Fruit fly (Drosophila melanogaster) whole organism, embryonic: ENCODE measurements around the gene CG17650.
A peak's percentile ranks its signal among the peaks of the same experiment; 100 is the strongest.

Experiments
- BEAF-32 ChIP-seq: fragments of 200-800 bp; sonication (Bioruptor generic); optimal IDR thresholded peaks from 3 replicates; lab custom pipeline; 2017; ENCODE audit warnings: missing biosample characterization, missing genetic modification characterization, mild to moderate bottlenecking, moderate library complexity, missing genetic modification reagents
- Bdp1 ChIP-seq: fragments of 200-800 bp; sonication (Bioruptor generic); optimal IDR thresholded peaks from 3 replicates; lab custom pipeline; 2016; ENCODE audit warnings: missing biosample characterization, missing genetic modification characterization
- CG11093 ChIP-seq: fragments of 200-800 bp; sonication (Bioruptor generic); IDR thresholded peaks from 3 replicates; pipeline ENCODE4 v1.3.6; 2022; ENCODE audit warnings: missing biosample characterization, missing genetic modification characterization
- CG12071 ChIP-seq: fragments of 200-800 bp; sonication (Bioruptor generic); optimal IDR thresholded peaks from 3 replicates; lab custom pipeline; 2018; ENCODE audit warnings: missing biosample characterization, mild to moderate bottlenecking, missing genetic modification characterization
- CG12104 ChIP-seq: fragments of 200-800 bp; sonication (Bioruptor generic); optimal IDR thresholded peaks from 3 replicates; lab custom pipeline; 2016; ENCODE audit warnings: missing biosample characterization, missing genetic modification characterization
- CG12155 ChIP-seq: fragments of 200-800 bp; sonication (Bioruptor generic); optimal IDR thresholded peaks from 3 replicates; lab custom pipeline; 2016; ENCODE audit warnings: missing biosample characterization, missing genetic modification characterization
- CG12391 ChIP-seq: fragments of 200-800 bp; sonication (Bioruptor generic); optimal IDR thresholded peaks from 3 replicates; lab custom pipeline; 2018; ENCODE audit warnings: missing biosample characterization, mild to moderate bottlenecking, missing genetic modification characterization, moderate library complexity
- CG13287 ChIP-seq: fragments of 200-800 bp; sonication (Bioruptor generic); IDR thresholded peaks from 2 replicates; pipeline ENCODE4 v1.3.6; 2022; ENCODE audit warnings: missing biosample characterization, missing genetic modification characterization; ENCODE audit not compliant: partially characterized antibody
- CG14710 ChIP-seq: fragments of 200-800 bp; sonication (Bioruptor generic); optimal IDR thresholded peaks from 3 replicates; lab custom pipeline; 2019; ENCODE audit warnings: missing biosample characterization, mild to moderate bottlenecking, missing genetic modification characterization, moderate library complexity
- CG1603 ChIP-seq: fragments of 200-800 bp; sonication (Bioruptor generic); optimal IDR thresholded peaks from 2 replicates; lab custom pipeline; 2019; ENCODE audit warnings: missing biosample characterization, mild to moderate bottlenecking, missing genetic modification characterization, moderate library complexity
- CG17361 ChIP-seq: fragments of 200-800 bp; sonication (Bioruptor generic); IDR thresholded peaks from 3 replicates; pipeline ENCODE4 v1.3.6; 2022; ENCODE audit warnings: missing biosample characterization, missing genetic modification characterization
- CG33557 ChIP-seq: fragments of 200-800 bp; sonication (Bioruptor generic); optimal IDR thresholded peaks from 2 replicates; lab custom pipeline; 2019; ENCODE audit warnings: missing biosample characterization, mild to moderate bottlenecking, missing genetic modification characterization, moderate library complexity
- CG34376 ChIP-seq: fragments of 200-800 bp; sonication (Bioruptor generic); optimal IDR thresholded peaks from 2 replicates; lab custom pipeline; 2018; ENCODE audit warnings: missing biosample characterization, mild to moderate bottlenecking, missing genetic modification characterization
- CG42726 ChIP-seq: fragments of 200-800 bp; sonication (Bioruptor generic); IDR thresholded peaks from 2 replicates; pipeline ENCODE4 v1.3.6; 2022; ENCODE audit warnings: missing biosample characterization, missing genetic modification characterization; ENCODE audit not compliant: partially characterized antibody
- CG4404 ChIP-seq: fragments of 200-800 bp; sonication (Bioruptor generic); IDR thresholded peaks from 2 replicates; pipeline ENCODE4 v1.3.6; 2022; ENCODE audit warnings: missing biosample characterization, missing genetic modification characterization
- CG4617 ChIP-seq: fragments of 200-800 bp; sonication (Bioruptor generic); optimal IDR thresholded peaks from 3 replicates; lab custom pipeline; 2016; ENCODE audit warnings: missing biosample characterization, missing genetic modification characterization, borderline replicate concordance
- CG9437 ChIP-seq: fragments of 200-800 bp; sonication (Bioruptor generic); optimal IDR thresholded peaks from 2 replicates; lab custom pipeline; 2018; ENCODE audit warnings: missing biosample characterization, mild to moderate bottlenecking, missing genetic modification characterization
- Fer1 ChIP-seq: fragments of 200-800 bp; sonication (Bioruptor generic); optimal IDR thresholded peaks from 2 replicates; lab custom pipeline; 2017; ENCODE audit warnings: missing biosample characterization, mild to moderate bottlenecking, missing genetic modification characterization
- H2.0 ChIP-seq: fragments of 200-800 bp; sonication (Bioruptor generic); IDR thresholded peaks from 2 replicates; pipeline ENCODE4 v1.3.6; 2022; ENCODE audit warnings: missing biosample characterization, missing genetic modification characterization
- HLH4C ChIP-seq: fragments of 200-800 bp; sonication (Bioruptor generic); IDR thresholded peaks from 3 replicates; pipeline ENCODE4 v1.3.6; 2022; ENCODE audit warnings: missing biosample characterization, missing genetic modification characterization; ENCODE audit not compliant: partially characterized antibody
- Hr51 ChIP-seq, 2 experiments: fragments of 200-800 bp; sonication (Bioruptor generic); optimal IDR thresholded peaks; 2 replicates in 1 of 2; 3 replicates in 1 of 2; lab custom pipeline; 2016 to 2018; ENCODE audit warnings: missing biosample characterization in 2 of 2, missing genetic modification characterization in 2 of 2, mild to moderate bottlenecking in 1 of 2, moderate library complexity in 1 of 2
- Lpt ChIP-seq: fragments of >200 bp; optimal IDR thresholded peaks from 2 replicates; lab custom pipeline; 2018; ENCODE audit warnings: missing biosample characterization, missing genetic modification characterization
- MBD-R2 ChIP-seq: fragments of 200-800 bp; sonication (Bioruptor generic); IDR thresholded peaks from 2 replicates; pipeline ENCODE4 v1.3.6; 2022; ENCODE audit warnings: missing biosample characterization, missing genetic modification characterization
- Myb ChIP-seq: fragments of 200-800 bp; sonication (Bioruptor generic); optimal IDR thresholded peaks from 2 replicates; lab custom pipeline; 2016; ENCODE audit warnings: missing biosample characterization, missing genetic modification characterization
- Pdp1 ChIP-seq, 2 experiments: fragments of 200-800 bp; sonication (Bioruptor generic); optimal IDR thresholded peaks; 3 replicates each; lab custom pipeline; 2016; ENCODE audit warnings: missing biosample characterization in 2 of 2, missing genetic modification characterization in 2 of 2, mild to moderate bottlenecking in 1 of 2, moderate library complexity in 1 of 2
- Rfx ChIP-seq: fragments of 200-800 bp; sonication (Bioruptor generic); IDR thresholded peaks from 2 replicates; pipeline ENCODE4 v1.3.6; 2022; ENCODE audit warnings: missing biosample characterization, missing genetic modification characterization
- Rx ChIP-seq: fragments of 200-800 bp; sonication (Bioruptor generic); IDR thresholded peaks from 2 replicates; pipeline ENCODE4 v1.3.6; 2022; ENCODE audit warnings: missing biosample characterization, missing genetic modification characterization
- Scr ChIP-seq: fragments of 200-800 bp; sonication (Bioruptor generic); IDR thresholded peaks from 2 replicates; pipeline ENCODE4 v1.3.6; 2022; ENCODE audit warnings: missing biosample characterization, missing genetic modification characterization; ENCODE audit not compliant: partially characterized antibody
- Sox102F ChIP-seq: fragments of 200-800 bp; sonication (Bioruptor generic); optimal IDR thresholded peaks from 2 replicates; lab custom pipeline; 2018; ENCODE audit warnings: missing biosample characterization, mild to moderate bottlenecking, missing genetic modification characterization, moderate library complexity
- Sry-δ ChIP-seq: fragments of 200-800 bp; sonication (Bioruptor generic); optimal IDR thresholded peaks from 2 replicates; lab custom pipeline; 2016; ENCODE audit warnings: missing biosample characterization, missing genetic modification characterization
- ab ChIP-seq: fragments of 200-800 bp; sonication (Bioruptor generic); optimal IDR thresholded peaks from 2 replicates; lab custom pipeline; 2016; ENCODE audit warnings: missing biosample characterization, missing genetic modification characterization
- aop ChIP-seq: fragments of 200-800 bp; sonication (Bioruptor generic); IDR thresholded peaks from 2 replicates; pipeline ENCODE4 v1.3.6; 2022; ENCODE audit warnings: missing biosample characterization, missing genetic modification characterization
- ara ChIP-seq: fragments of 200-800 bp; sonication (Bioruptor generic); IDR thresholded peaks from 2 replicates; pipeline ENCODE4 v1.3.6; 2022; ENCODE audit warnings: missing biosample characterization, missing genetic modification characterization
- chm ChIP-seq: fragments of 200-800 bp; sonication (Bioruptor generic); IDR thresholded peaks from 2 replicates; pipeline ENCODE4 v1.3.6; 2022; ENCODE audit warnings: missing biosample characterization, missing genetic modification characterization
- disco-r ChIP-seq: fragments of 200-800 bp; sonication (Bioruptor generic); optimal IDR thresholded peaks from 2 replicates; lab custom pipeline; 2016; ENCODE audit warnings: missing biosample characterization, missing genetic modification characterization
- exex ChIP-seq: fragments of 200-800 bp; sonication (Bioruptor generic); optimal IDR thresholded peaks from 4 replicates; lab custom pipeline; 2018; ENCODE audit warnings: missing biosample characterization, mild to moderate bottlenecking, missing genetic modification characterization, moderate library complexity
- gfzf ChIP-seq: fragments of 200-800 bp; sonication (Bioruptor generic); optimal IDR thresholded peaks from 2 replicates; lab custom pipeline; 2016; ENCODE audit warnings: missing biosample characterization, mild to moderate bottlenecking, missing genetic modification characterization, moderate library complexity
- grn ChIP-seq: fragments of 200-800 bp; sonication (Bioruptor generic); optimal IDR thresholded peaks from 3 replicates; lab custom pipeline; 2017; ENCODE audit warnings: missing biosample characterization, missing genetic modification characterization
- gsb ChIP-seq: fragments of 200-800 bp; sonication (Bioruptor generic); IDR thresholded peaks from 2 replicates; pipeline ENCODE4 v1.3.6; 2022; ENCODE audit warnings: missing biosample characterization, missing genetic modification characterization
- hth ChIP-seq: fragments of >200 bp; optimal IDR thresholded peaks from 2 replicates; lab custom pipeline; 2017; ENCODE audit warnings: inconsistent platforms
- ind ChIP-seq: fragments of 200-800 bp; sonication (Bioruptor generic); optimal IDR thresholded peaks from 3 replicates; lab custom pipeline; 2016; ENCODE audit warnings: missing biosample characterization, missing genetic modification characterization
- peb ChIP-seq: fragments of 200-800 bp; sonication (Bioruptor generic); IDR thresholded peaks from 2 replicates; pipeline ENCODE4 v1.3.6; 2022; ENCODE audit warnings: missing biosample characterization, missing genetic modification characterization
- sens-2 ChIP-seq: fragments of 200-800 bp; sonication (Bioruptor generic); IDR thresholded peaks from 2 replicates; pipeline ENCODE4 v1.3.6; 2022; ENCODE audit warnings: missing biosample characterization, missing genetic modification characterization
- stc ChIP-seq: fragments of 200-800 bp; sonication (Bioruptor generic); IDR thresholded peaks from 2 replicates; pipeline ENCODE4 v1.3.6; 2022; ENCODE audit warnings: missing biosample characterization, missing genetic modification characterization
- stwl ChIP-seq: fragments of 200-800 bp; sonication (Bioruptor generic); optimal IDR thresholded peaks from 3 replicates; lab custom pipeline; 2018; ENCODE audit warnings: missing biosample characterization, mild to moderate bottlenecking, missing genetic modification characterization, moderate library complexity
- tgo ChIP-seq: fragments of 200-800 bp; sonication (Bioruptor generic); IDR thresholded peaks from 3 replicates; pipeline ENCODE4 v1.3.6; 2022; ENCODE audit warnings: missing biosample characterization, missing genetic modification characterization
- tio ChIP-seq: fragments of 200-800 bp; sonication (Bioruptor generic); optimal IDR thresholded peaks from 2 replicates; lab custom pipeline; 2017; ENCODE audit warnings: missing biosample characterization, missing genetic modification characterization, inconsistent platforms
- zen ChIP-seq: fragments of 200-800 bp; sonication (Bioruptor generic); optimal IDR thresholded peaks from 3 replicates; lab custom pipeline; 2018; ENCODE audit warnings: missing biosample characterization, mild to moderate bottlenecking, missing genetic modification characterization, moderate library complexity
- zen2 ChIP-seq: fragments of 200-800 bp; sonication (Bioruptor generic); IDR thresholded peaks from 3 replicates; pipeline ENCODE4 v1.3.6; 2022; ENCODE audit warnings: missing biosample characterization, missing genetic modification characterization; ENCODE audit not compliant: partially characterized antibody

Gene CG17650

dm6 chr2L:1715699-1716333, 43.1 kb downstream of the CG17650 start, which contains the start of gene frtz (continued):
- peak; percentile 92 for TF ChIP-seq BEAF-32 (GFP tag; lab: Kevin White, UChicago)
- TF ChIP-seq Hr51 (GFP tag; optimal IDR thresholded peaks at IDR 0.05; lab: Kevin White, UChicago): peak in 1 of 2 experiments; percentile 15
- peak; percentile 79 for TF ChIP-seq MBD-R2 (GFP tag; lab: Robert Waterston, UW)
- TF ChIP-seq CG9437: peak; percentile 100
- TF ChIP-seq CG17361 (GFP tag; lab: Robert Waterston, UW): no peak
- no peak for TF ChIP-seq CG12104
- no peak for TF ChIP-seq tio (GFP tag; lab: Kevin White, UChicago)
- TF ChIP-seq tgo (GFP tag; lab: Robert Waterston, UW): no peak
- peak; percentile 79 for TF ChIP-seq exex (tag; lab: Kevin White, UChicago)
- peak; percentile 15; the same call in 1 of the 2 replicates for TF ChIP-seq chm (GFP tag; lab: Robert Waterston, UW)
- no peak for TF ChIP-seq CG11093
- peak; percentile 42 for TF ChIP-seq grn
- TF ChIP-seq gfzf: peak; percentile 51
- no peak for TF ChIP-seq zen
- TF ChIP-seq CG13287 (GFP tag; lab: Robert Waterston, UW): peak; percentile 89
- TF ChIP-seq, all 482 proteins: peak for 107

dm6 chr2L:1710224-1710623, 48.7 kb downstream of the CG17650 start, which contains the start of the genes CG17660 and mRpL48:
Gene CG17660 (minus strand): TSS chr2L:1710421.
Gene mRpL48 (plus strand): TSS chr2L:1710462.
- TF ChIP-seq gsb: no peak
- TF ChIP-seq CG12071 (GFP tag; lab: Kevin White, UChicago): no peak
- peak; percentile 73 for TF ChIP-seq CG42726 (GFP tag; lab: Robert Waterston, UW)
- TF ChIP-seq Rfx (GFP tag; lab: Robert Waterston, UW): peak; percentile 39; the same call in 1 of the 2 replicates
- peak; percentile 92 for TF ChIP-seq stwl (tag; lab: Kevin White, UChicago)
- TF ChIP-seq H2.0 (GFP tag; lab: Robert Waterston, UW): no peak
- no peak for TF ChIP-seq Rx
- TF ChIP-seq sens-2 (GFP tag; lab: Robert Waterston, UW): no peak
- TF ChIP-seq ab (GFP tag; lab: Kevin White, UChicago): no peak
- TF ChIP-seq CG4617 (GFP tag; lab: Kevin White, UChicago): peak; percentile 89
- no peak for TF ChIP-seq peb
- peak; percentile 49; the same call in 1 of the 3 replicates for TF ChIP-seq zen2 (GFP tag; lab: Robert Waterston, UW)
- peak; percentile 66 for TF ChIP-seq Scr (GFP tag; lab: Robert Waterston, UW)
- TF ChIP-seq aop (GFP tag; lab: Robert Waterston, UW): no peak
- no peak for TF ChIP-seq Lpt (GFP tag; lab: Kevin White, UChicago)
- TF ChIP-seq CG33557: peak; percentile 7
- TF ChIP-seq CG34376 (GFP tag; lab: Kevin White, UChicago): peak; percentile 33
- no peak for TF ChIP-seq hth (lab: Kevin White, UChicago)
- peak; percentile 65 for TF ChIP-seq CG14710
- peak; percentile 73 for TF ChIP-seq Sry-δ
- TF ChIP-seq Pdp1 (GFP tag; optimal IDR thresholded peaks at IDR 0.05; lab: Kevin White, UChicago): peak in 1 of 2 experiments; percentile 100
- TF ChIP-seq CG12391 (tag; lab: Kevin White, UChicago): peak; percentile 11
- TF ChIP-seq Sox102F (GFP tag; lab: Kevin White, UChicago): no peak
- peak; percentile 49 for TF ChIP-seq CG12155 (GFP tag; lab: Kevin White, UChicago)
- no peak for TF ChIP-seq CG17361 (GFP tag; lab: Robert Waterston, UW)
- no peak for TF ChIP-seq Bdp1 (GFP tag; lab: Kevin White, UChicago)
- no peak for TF ChIP-seq ara (GFP tag; lab: Robert Waterston, UW)
- peak; percentile 83 for TF ChIP-seq HLH4C (GFP tag; lab: Robert Waterston, UW)
- TF ChIP-seq stc (GFP tag; lab: Robert Waterston, UW): peak; percentile 19; the same call in 1 of the 2 replicates
- TF ChIP-seq CG1603 (tag; lab: Kevin White, UChicago): peak; percentile 86
- TF ChIP-seq ind (GFP tag; lab: Kevin White, UChicago): no peak
- peak; percentile 7 for TF ChIP-seq disco-r (GFP tag; lab: Kevin White, UChicago)
- no peak for TF ChIP-seq CG4404 (GFP tag; lab: Robert Waterston, UW)
- TF ChIP-seq Myb (GFP tag; lab: Kevin White, UChicago): peak; percentile 32
- peak; percentile 41 for TF ChIP-seq Fer1 (GFP tag; lab: Kevin White, UChicago)
